Worm (Caenorhabditis elegans): ENCODE measurements around the gene pqn-48.

Gene pqn-48

ce11 chrII:4049672-4050071, 11.0 kb downstream of the pqn-48 start:
- peak; percentile 46 for TF ChIP-seq nhr-47 (tag; optimal IDR thresholded peaks at IDR 0.05)
- TF ChIP-seq nhr-19 (GFP tag; conservative IDR thresholded peaks at IDR 0.05), result peak; percentile 81
- peak; percentile 40 to 42 for TF ChIP-seq efl-1 (optimal IDR thresholded peaks at IDR 0.05)
- peak; percentile 19 to 36 for TF ChIP-seq efl-1 (GFP tag; optimal IDR thresholded peaks at IDR 0.05 in 1 of 2)
- peak; percentile 10 for TF ChIP-seq nhr-90 (tag; optimal IDR thresholded peaks at IDR 0.05; ENCODE audit: poor library complexity)
- TF ChIP-seq F16B12.6 (tag; optimal IDR thresholded peaks at IDR 0.05), result peak; percentile 9
- peak; percentile 57 for TF ChIP-seq grh-1 (GFP tag; IDR thresholded peaks at IDR 0.05)
- peak; percentile 51 for TF ChIP-seq nhr-20 (tag; optimal IDR thresholded peaks at IDR 0.05)
- TF ChIP-seq lin-14 (GFP tag; optimal IDR thresholded peaks at IDR 0.05), result peak; percentile 49
- peak; percentile 21 for TF ChIP-seq snu-23 (GFP tag; optimal IDR thresholded peaks at IDR 0.05)
- TF ChIP-seq rnt-1 (tag; optimal IDR thresholded peaks at IDR 0.05), result peak; percentile 18
- TF ChIP-seq nhr-71 (tag; optimal IDR thresholded peaks at IDR 0.05), result peak; percentile 59
- TF ChIP-seq lin-35 (GFP tag; optimal IDR thresholded peaks at IDR 0.05), result peak in 1 of 2 experiments; percentile 45
- TF ChIP-seq lsy-2 (tag; optimal IDR thresholded peaks at IDR 0.05), result peak; percentile 45 to 73
- TF ChIP-seq dpl-1 (GFP tag; optimal IDR thresholded peaks at IDR 0.05), result peak in 1 of 3 experiments; percentile 22
- TF ChIP-seq tbx-2 (tag; optimal IDR thresholded peaks at IDR 0.05), result peak; percentile 23
- peak; percentile 2 for TF ChIP-seq xbp-1 (tag; optimal IDR thresholded peaks at IDR 0.05)
- peak; percentile 49; the same call in 1 of the 2 replicates for TF ChIP-seq isw-1 (GFP tag; IDR thresholded peaks at IDR 0.05)

- TF ChIP-seq ztf-4 (tag; optimal IDR thresholded peaks at IDR 0.05), result no peak
- no peak for TF ChIP-seq F16B12.6 (tag; optimal IDR thresholded peaks at IDR 0.05)
- TF ChIP-seq ceh-82 (tag; optimal IDR thresholded peaks at IDR 0.05), result no peak
- no peak for TF ChIP-seq unc-130 (tag; optimal IDR thresholded peaks at IDR 0.05)
Observed at ce11 chrII:4062477-4062876, 23.8 kb downstream of the pqn-48 start, which contains the start of gene gadr-4. TSS of gene gadr-4 (minus strand) at chrII:4062577.

DNA sequence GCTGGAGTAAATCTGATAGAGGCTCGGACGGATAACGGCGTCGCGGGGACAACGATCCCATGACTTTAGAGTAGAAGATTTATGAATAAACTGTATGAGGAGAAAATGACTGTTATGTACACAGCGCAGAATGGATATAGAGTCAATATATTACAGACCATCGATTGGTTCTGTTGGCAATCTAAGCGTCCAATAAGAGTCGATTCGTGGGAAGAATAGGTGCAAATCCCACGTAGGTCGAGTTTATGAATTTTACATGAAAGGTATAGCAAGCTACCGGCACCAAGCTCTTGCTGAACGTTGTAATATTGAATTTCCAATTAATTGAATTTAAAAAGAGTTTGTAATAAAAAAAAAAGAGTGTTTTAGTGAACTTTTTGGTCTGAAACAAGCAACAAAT, 25.3 kb downstream of the pqn-48 start, which contains the start of gene fbxb-118:
Gene fbxb-118 (minus strand): TSS at position 101 of the 400 bp plus-strand sequence.
- TF ChIP-seq C34B4.2 (tag; optimal IDR thresholded peaks at IDR 0.05), result no peak
- no peak for TF ChIP-seq lir-3 (tag; optimal IDR thresholded peaks at IDR 0.05; ENCODE audit: poor library complexity)
- no peak for TF ChIP-seq fos-1 (tag; optimal IDR thresholded peaks at IDR 0.05)
- TF ChIP-seq rnt-1 (tag; optimal IDR thresholded peaks at IDR 0.05), result no peak

DNA sequence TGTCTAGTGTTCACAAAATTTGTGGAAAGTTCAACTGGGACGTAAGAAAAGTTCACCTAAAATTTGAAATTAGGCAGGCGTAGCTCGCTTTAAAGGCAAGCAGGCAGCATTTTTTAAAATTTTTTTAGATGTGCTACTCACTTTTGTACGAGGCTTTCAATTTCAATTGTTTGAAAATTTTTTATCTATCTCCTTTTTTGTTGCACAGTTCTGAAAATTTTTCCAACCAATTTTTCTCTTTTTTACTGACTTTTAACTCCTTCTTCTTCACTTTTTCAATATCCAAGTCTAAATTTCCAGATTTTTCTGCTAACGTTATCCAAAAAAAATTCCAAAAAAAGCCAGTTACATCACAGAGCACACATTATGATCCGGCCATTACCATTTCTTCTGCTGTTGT, 28.6 kb downstream of the pqn-48 start, which contains the start of gene W06A11.1:
Gene W06A11.1 (plus strand): TSS at position 301 of the 400 bp plus-strand sequence.
- TF ChIP-seq efl-3 (GFP tag; optimal IDR thresholded peaks at IDR 0.05) (no peak), unc-62 (GFP tag; optimal IDR thresholded peaks at IDR 0.05) (no peak), egl-27 (tag; optimal IDR thresholded peaks at IDR 0.05) (no peak), nhr-76 (tag; optimal IDR thresholded peaks at IDR 0.05) (no peak), rnt-1 (tag; optimal IDR thresholded peaks at IDR 0.05) (no peak), unc-98 (GFP tag; IDR thresholded peaks at IDR 0.05) (no peak), irx-1 (tag; optimal IDR thresholded peaks at IDR 0.05) (no peak), hlh-17 (GFP tag; optimal IDR thresholded peaks at IDR 0.05; ENCODE audit: borderline replicate concordance) (no peak), nhr-237 (tag; optimal IDR thresholded peaks at IDR 0.05) (no peak), ama-1 (optimal IDR thresholded peaks at IDR 0.05) (no peak), ets-5 (GFP tag; IDR thresholded peaks at IDR 0.05) (no peak), nhr-12 (tag; optimal IDR thresholded peaks at IDR 0.05) (no peak)

DNA sequence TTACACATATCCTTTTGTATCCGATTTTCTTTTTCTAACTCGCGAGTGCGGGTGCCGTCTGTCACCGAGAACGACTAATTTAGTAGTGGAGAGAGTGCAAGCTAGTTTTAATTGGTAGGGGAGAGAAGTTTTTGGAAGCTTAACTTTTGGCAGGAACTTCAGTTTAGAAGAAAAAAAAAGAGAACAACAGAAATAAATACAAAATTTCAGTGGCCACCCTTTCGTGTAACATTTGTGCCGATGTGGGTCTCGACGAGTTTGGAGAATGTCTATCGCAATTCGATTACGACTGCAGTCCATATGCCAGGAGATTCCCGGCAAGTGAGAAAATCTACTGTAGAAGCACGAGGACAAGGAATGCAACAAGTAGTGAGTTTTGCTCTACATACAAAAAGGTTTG, 29.5 kb downstream of the pqn-48 start:
- TF ChIP-seq unc-62 (GFP tag; optimal IDR thresholded peaks at IDR 0.05) (no peak), jun-1 (tag; optimal IDR thresholded peaks at IDR 0.05) (no peak)
